Fruit fly (Drosophila melanogaster) whole organism, embryonic: ENCODE results near the gene Prosbeta6.

Experiments used
- B-H2 ChIP-seq: fragments of 200-800 bp; sonication (Bioruptor generic); optimal IDR thresholded peaks from 2 replicates; lab custom pipeline; 2018; ENCODE audit warnings: missing biosample characterization, mild to moderate bottlenecking, missing genetic modification characterization
- CG10267 ChIP-seq: fragments of 200-800 bp; sonication (Bioruptor generic); optimal IDR thresholded peaks from 2 replicates; lab custom pipeline; 2018; ENCODE audit warnings: missing biosample characterization, mild to moderate bottlenecking, missing genetic modification characterization, moderate library complexity
- CG10274 ChIP-seq: fragments of 200-800 bp; sonication (Bioruptor generic); optimal IDR thresholded peaks from 3 replicates; lab custom pipeline; 2017; ENCODE audit warnings: missing biosample characterization, mild to moderate bottlenecking, missing genetic modification characterization
- CG10366 ChIP-seq: fragments of 200-800 bp; sonication (Bioruptor generic); IDR thresholded peaks from 2 replicates; pipeline ENCODE4 v1.3.6; 2022; ENCODE audit warnings: missing biosample characterization, missing genetic modification characterization
- CG10979 ChIP-seq: fragments of 200-800 bp; sonication (Bioruptor generic); optimal IDR thresholded peaks from 2 replicates; lab custom pipeline; 2018; ENCODE audit warnings: missing biosample characterization, mild to moderate bottlenecking, missing genetic modification characterization, moderate library complexity
- CG11085 ChIP-seq: fragments of 200-800 bp; sonication (Bioruptor generic); IDR thresholded peaks from 2 replicates; pipeline ENCODE4 v1.3.6; 2022; ENCODE audit warnings: missing biosample characterization, missing genetic modification characterization
- CG12219 ChIP-seq: fragments of 200-800 bp; sonication (Bioruptor generic); optimal IDR thresholded peaks from 3 replicates; lab custom pipeline; 2018; ENCODE audit warnings: missing biosample characterization, mild to moderate bottlenecking, missing genetic modification characterization
- CG12659 ChIP-seq: fragments of 200-800 bp; sonication (Bioruptor generic); optimal IDR thresholded peaks from 3 replicates; lab custom pipeline; 2017; ENCODE audit warnings: mild to moderate bottlenecking, missing biosample characterization, missing genetic modification reagents, missing genetic modification characterization
- CG13424 ChIP-seq: fragments of 200-800 bp; sonication (Bioruptor generic); optimal IDR thresholded peaks from 2 replicates; lab custom pipeline; 2019; ENCODE audit warnings: missing biosample characterization, mild to moderate bottlenecking, missing genetic modification characterization, moderate library complexity
- CG16815 ChIP-seq: fragments of 200-800 bp; sonication (Bioruptor generic); optimal IDR thresholded peaks from 3 replicates; lab custom pipeline; 2017; ENCODE audit warnings: missing biosample characterization, mild to moderate bottlenecking, missing genetic modification characterization
- CG18764 ChIP-seq: fragments of 200-800 bp; sonication (Bioruptor generic); optimal IDR thresholded peaks from 3 replicates; lab custom pipeline; 2016; ENCODE audit warnings: missing biosample characterization, missing genetic modification characterization
- CG32767 ChIP-seq: fragments of 200-800 bp; sonication (Bioruptor generic); IDR thresholded peaks from 2 replicates; pipeline ENCODE4 v1.3.6; 2022; ENCODE audit warnings: missing biosample characterization, missing genetic modification characterization
- CG33213 ChIP-seq: fragments of 200-800 bp; sonication (Bioruptor generic); optimal IDR thresholded peaks from 3 replicates; lab custom pipeline; 2016; ENCODE audit warnings: missing biosample characterization, missing genetic modification characterization
- CG4707 ChIP-seq: fragments of 200-800 bp; sonication (Bioruptor generic); optimal IDR thresholded peaks from 2 replicates; lab custom pipeline; 2018; ENCODE audit warnings: missing biosample characterization, mild to moderate bottlenecking, missing genetic modification characterization, moderate library complexity
- CG6272 ChIP-seq: fragments of 200-800 bp; sonication (Bioruptor generic); IDR thresholded peaks from 2 replicates; pipeline ENCODE4 v1.3.6; 2022; ENCODE audit warnings: missing biosample characterization, missing genetic modification characterization
- CG8765 ChIP-seq: fragments of 200-800 bp; sonication (Bioruptor generic); IDR thresholded peaks from 2 replicates; pipeline ENCODE4 v1.3.6; 2022; ENCODE audit warnings: missing biosample characterization, missing genetic modification characterization
- CG9727 ChIP-seq: fragments of 200-800 bp; sonication (Bioruptor generic); optimal IDR thresholded peaks from 3 replicates; lab custom pipeline; 2017; ENCODE audit warnings: missing biosample characterization, mild to moderate bottlenecking, missing genetic modification characterization
- Camta ChIP-seq: fragments of 200-800 bp; sonication (Bioruptor generic); optimal IDR thresholded peaks from 2 replicates; lab custom pipeline; 2016; ENCODE audit warnings: missing biosample characterization, missing genetic modification characterization
- Eip74EF ChIP-seq, 2 experiments: fragments of 200-800 bp in 1 of 2; fragments of >200 bp in 1 of 2; sonication (Bioruptor generic) in 1 of 2; optimal IDR thresholded peaks; 2 replicates each; lab custom pipeline; 2017 to 2019; ENCODE audit warnings: missing biosample characterization in 2 of 2, missing genetic modification characterization in 2 of 2, mild to moderate bottlenecking in 1 of 2, moderate library complexity in 1 of 2
- Fer3 ChIP-seq: fragments of 200-800 bp; sonication (Bioruptor generic); optimal IDR thresholded peaks from 2 replicates; lab custom pipeline; 2018; ENCODE audit warnings: missing biosample characterization, mild to moderate bottlenecking, missing genetic modification characterization, moderate library complexity
- Gsc ChIP-seq: fragments of 200-800 bp; sonication (Bioruptor generic); IDR thresholded peaks from 2 replicates; pipeline ENCODE4 v1.3.6; 2022; ENCODE audit warnings: missing biosample characterization, missing genetic modification characterization
- Jarid2 ChIP-seq: fragments of 200-800 bp; sonication (Bioruptor generic); optimal IDR thresholded peaks from 3 replicates; lab custom pipeline; 2017; ENCODE audit warnings: mild to moderate bottlenecking, missing biosample characterization, missing genetic modification reagents, missing genetic modification characterization
- MTF-1 ChIP-seq: fragments of 200-800 bp; sonication (Bioruptor generic); optimal IDR thresholded peaks from 2 replicates; lab custom pipeline; 2018; ENCODE audit warnings: missing biosample characterization, mild to moderate bottlenecking, missing genetic modification characterization, borderline replicate concordance
- Mad ChIP-seq: fragments of 200-800 bp; sonication (Bioruptor generic); optimal IDR thresholded peaks from 2 replicates; lab custom pipeline; 2016; ENCODE audit warnings: missing biosample characterization, missing genetic modification characterization
- Sin3A ChIP-seq: fragments of >200 bp; optimal IDR thresholded peaks from 2 replicates; lab custom pipeline; 2018
- Trl ChIP-seq, 3 experiments: fragments of >200 bp in 2 of 3; fragments of 200-800 bp in 1 of 3; sonication (Bioruptor generic) in 1 of 3; optimal IDR thresholded peaks; 2 replicates in 1 of 3; 3 replicates in 2 of 3; lab custom pipeline; 2016 to 2017; ENCODE audit warnings: missing biosample characterization in 1 of 3, missing genetic modification characterization in 1 of 3
- Vsx1 ChIP-seq: fragments of 200-800 bp; sonication (Bioruptor generic); optimal IDR thresholded peaks from 2 replicates; lab custom pipeline; 2017; ENCODE audit warnings: missing biosample characterization, mild to moderate bottlenecking, missing genetic modification characterization, missing genetic modification reagents
- Xbp1 ChIP-seq: fragments of 200-800 bp; sonication (Bioruptor generic); optimal IDR thresholded peaks from 3 replicates; lab custom pipeline; 2016; ENCODE audit warnings: missing biosample characterization, mild to moderate bottlenecking, missing genetic modification characterization
- aop ChIP-seq: fragments of 200-800 bp; sonication (Bioruptor generic); IDR thresholded peaks from 2 replicates; pipeline ENCODE4 v1.3.6; 2022; ENCODE audit warnings: missing biosample characterization, missing genetic modification characterization
- ash1 ChIP-seq: fragments of 200-800 bp; sonication (Bioruptor generic); optimal IDR thresholded peaks from 2 replicates; lab custom pipeline; 2018; ENCODE audit warnings: missing biosample characterization, mild to moderate bottlenecking, missing genetic modification characterization
- az2 ChIP-seq: fragments of 200-800 bp; sonication (Bioruptor generic); optimal IDR thresholded peaks from 3 replicates; lab custom pipeline; 2016; ENCODE audit warnings: missing biosample characterization, missing genetic modification characterization
- dmrt11E ChIP-seq: fragments of 200-800 bp; sonication (Bioruptor generic); optimal IDR thresholded peaks from 3 replicates; lab custom pipeline; 2018; ENCODE audit warnings: missing biosample characterization, mild to moderate bottlenecking, missing genetic modification characterization, moderate library complexity
- dmrt99B ChIP-seq: fragments of 200-800 bp; sonication (Bioruptor generic); optimal IDR thresholded peaks from 2 replicates; lab custom pipeline; 2018; ENCODE audit warnings: missing biosample characterization, mild to moderate bottlenecking, missing genetic modification characterization, moderate library complexity
- exex ChIP-seq: fragments of 200-800 bp; sonication (Bioruptor generic); optimal IDR thresholded peaks from 4 replicates; lab custom pipeline; 2018; ENCODE audit warnings: missing biosample characterization, mild to moderate bottlenecking, missing genetic modification characterization, moderate library complexity
- gem ChIP-seq: fragments of 200-800 bp; sonication (Bioruptor generic); optimal IDR thresholded peaks from 2 replicates; lab custom pipeline; 2019; ENCODE audit warnings: missing biosample characterization, mild to moderate bottlenecking, missing genetic modification characterization, moderate library complexity
- jing ChIP-seq: fragments of 200-800 bp; sonication (Bioruptor generic); optimal IDR thresholded peaks from 2 replicates; lab custom pipeline; 2018; ENCODE audit warnings: missing biosample characterization, mild to moderate bottlenecking, missing genetic modification characterization
- kah ChIP-seq: fragments of 200-800 bp; sonication (Bioruptor generic); optimal IDR thresholded peaks from 2 replicates; lab custom pipeline; 2018; ENCODE audit warnings: missing biosample characterization, mild to moderate bottlenecking, missing genetic modification characterization
- mirr ChIP-seq: fragments of 200-800 bp; sonication (Bioruptor generic); optimal IDR thresholded peaks from 3 replicates; lab custom pipeline; 2018; ENCODE audit warnings: missing biosample characterization, mild to moderate bottlenecking, missing genetic modification characterization
- otp ChIP-seq: fragments of 200-800 bp; sonication (Bioruptor generic); IDR thresholded peaks from 3 replicates; pipeline ENCODE4, ENCODE4 v1.3.6; 2022; ENCODE audit warnings: missing biosample characterization, missing genetic modification characterization
- pb ChIP-seq: fragments of 200-800 bp; sonication (Bioruptor generic); optimal IDR thresholded peaks from 3 replicates; lab custom pipeline; 2016; ENCODE audit warnings: missing biosample characterization, missing genetic modification characterization
- sd ChIP-seq: fragments of 200-800 bp; sonication (Bioruptor generic); optimal IDR thresholded peaks from 3 replicates; lab custom pipeline; 2018; ENCODE audit warnings: missing biosample characterization, mild to moderate bottlenecking, missing genetic modification characterization, moderate library complexity
- seq ChIP-seq: fragments of 200-800 bp; sonication (Bioruptor generic); IDR thresholded peaks from 2 replicates; pipeline ENCODE4 v1.3.6; 2022; ENCODE audit warnings: missing biosample characterization, missing genetic modification characterization
- sna ChIP-seq: fragments of 200-800 bp; sonication (Bioruptor generic); IDR thresholded peaks from 2 replicates; pipeline ENCODE4 v1.3.6; 2022; ENCODE audit warnings: missing biosample characterization, missing genetic modification characterization; ENCODE audit not compliant: partially characterized antibody
- sug ChIP-seq: fragments of 200-800 bp; optimal IDR thresholded peaks from 2 replicates; lab custom pipeline; 2019; ENCODE audit warnings: missing biosample characterization, mild to moderate bottlenecking, missing genetic modification characterization, moderate library complexity
- tgo ChIP-seq: fragments of 200-800 bp; sonication (Bioruptor generic); IDR thresholded peaks from 3 replicates; pipeline ENCODE4 v1.3.6; 2022; ENCODE audit warnings: missing biosample characterization, missing genetic modification characterization
- tna ChIP-seq: fragments of 200-800 bp; sonication (Bioruptor generic); IDR thresholded peaks from 2 replicates; pipeline ENCODE4 v1.3.6; 2022; ENCODE audit warnings: missing biosample characterization, missing genetic modification characterization; ENCODE audit not compliant: partially characterized antibody
- trem ChIP-seq: fragments of 200-800 bp; optimal IDR thresholded peaks from 3 replicates; lab custom pipeline; 2019; ENCODE audit warnings: missing biosample characterization, mild to moderate bottlenecking, missing genetic modification characterization, moderate library complexity
- tup ChIP-seq: fragments of 200-800 bp; sonication (Bioruptor generic); optimal IDR thresholded peaks from 2 replicates; lab custom pipeline; 2016; ENCODE audit warnings: missing biosample characterization, mild to moderate bottlenecking, missing genetic modification characterization, moderate library complexity
- zf30C ChIP-seq: fragments of 200-800 bp; sonication (Bioruptor generic); optimal IDR thresholded peaks from 3 replicates; lab custom pipeline; 2018; ENCODE audit warnings: missing biosample characterization, mild to moderate bottlenecking, missing genetic modification characterization
- zfh2 ChIP-seq: fragments of 200-800 bp; sonication (Bioruptor generic); optimal IDR thresholded peaks from 2 replicates; lab custom pipeline; 2016; ENCODE audit warnings: missing biosample characterization, missing genetic modification characterization

Gene Prosbeta6

dm6 chr3L:16609120-16609519 lies 1.1 kb downstream of the Prosbeta6 start, which contains the start of gene CG4098 (continued):
- TF ChIP-seq CG10366 (GFP tag; lab: Robert Waterston, UW), result peak; percentile 76
- TF ChIP-seq Sin3A (lab: Kevin White, UChicago), result peak; percentile 17
- TF ChIP-seq CG6272 (GFP tag; lab: Robert Waterston, UW), result peak; percentile 31; the same call in 1 of the 2 replicates
- TF ChIP-seq Trl (optimal IDR thresholded peaks at IDR 0.05; lab: Kevin White, UChicago), result no peak
- peak; percentile 72 for TF ChIP-seq Trl (GFP tag; optimal IDR thresholded peaks at IDR 0.05; lab: Kevin White, UChicago)
- peak; percentile 28 for TF ChIP-seq CG33213 (GFP tag; lab: Kevin White, UChicago)
- TF ChIP-seq zf30C (GFP tag; lab: Kevin White, UChicago), result no peak
- no peak for TF ChIP-seq CG10274 (GFP tag; lab: Kevin White, UChicago)
- TF ChIP-seq pb (GFP tag; lab: Kevin White, UChicago), result no peak
- TF ChIP-seq sna, result no peak
- TF ChIP-seq CG12219 (GFP tag; lab: Kevin White, UChicago), result peak; percentile 38
- TF ChIP-seq Jarid2 (GFP tag; lab: Kevin White, UChicago), result no peak
- TF ChIP-seq seq (GFP tag; lab: Robert Waterston, UW), result no peak; the same call in 1 of the 2 replicates
- peak; percentile 34 for TF ChIP-seq CG10979 (tag; lab: Kevin White, UChicago)
- no peak for TF ChIP-seq CG8765
- TF ChIP-seq Mad (GFP tag; lab: Kevin White, UChicago), result no peak
- TF ChIP-seq mirr (GFP tag; lab: Kevin White, UChicago), result peak; percentile 55
- TF ChIP-seq sd (tag; lab: Kevin White, UChicago), result peak; percentile 37
- TF ChIP-seq aop (GFP tag; lab: Robert Waterston, UW), result no peak
- peak; percentile 48 for TF ChIP-seq Camta (GFP tag; lab: Kevin White, UChicago)
- no peak for TF ChIP-seq CG16815 (GFP tag; lab: Kevin White, UChicago)
- TF ChIP-seq tgo (GFP tag; lab: Robert Waterston, UW), result peak; percentile 69
- TF ChIP-seq CG4707 (GFP tag; lab: Kevin White, UChicago), result no peak
- no peak for TF ChIP-seq tna
- peak; percentile 62; the same call in 1 of the 2 replicates for TF ChIP-seq CG11085 (GFP tag; lab: Robert Waterston, UW)
- TF ChIP-seq MTF-1 (GFP tag; lab: Kevin White, UChicago), result peak; percentile 24
- no peak for TF ChIP-seq tup (GFP tag; lab: Kevin White, UChicago)
- TF ChIP-seq B-H2 (GFP tag; lab: Kevin White, UChicago), result peak; percentile 40
- peak; percentile 25 for TF ChIP-seq ash1 (GFP tag; lab: Kevin White, UChicago)
- TF ChIP-seq otp (GFP tag; lab: Robert Waterston, UW), result peak; percentile 49; the same call in 1 of the 3 replicates
- TF ChIP-seq Eip74EF (GFP tag; optimal IDR thresholded peaks at IDR 0.05; lab: Kevin White, UChicago), result no peak
- TF ChIP-seq jing (GFP tag; lab: Kevin White, UChicago), result no peak
- TF ChIP-seq, all 482 proteins: peak for 264

dm6 chr3L:16602736-16603144 lies 7.5 kb downstream of the Prosbeta6 start, which contains the start of gene Arts:
Arts (plus strand) TSS chr3L:16602851.
- no peak for TF ChIP-seq CG32767 (GFP tag; lab: Robert Waterston, UW)
- TF ChIP-seq CG18764 (GFP tag; lab: Kevin White, UChicago), result peak; percentile 44
- TF ChIP-seq trem, result peak; percentile 53
- peak; percentile 65 for TF ChIP-seq sug (tag; lab: Kevin White, UChicago)
- no peak for TF ChIP-seq Gsc (GFP tag; lab: Robert Waterston, UW)
- peak; percentile 26 for TF ChIP-seq Fer3 (tag; lab: Kevin White, UChicago)
- peak; percentile 45 for TF ChIP-seq gem
- TF ChIP-seq CG9727 (GFP tag; lab: Kevin White, UChicago), result peak; percentile 49
- TF ChIP-seq exex (tag; lab: Kevin White, UChicago), result peak; percentile 32
- peak; percentile 28 for TF ChIP-seq CG10267 (tag; lab: Kevin White, UChicago)
- TF ChIP-seq CG10979 (tag; lab: Kevin White, UChicago), result peak; percentile 39
- peak; percentile 91 for TF ChIP-seq Vsx1
- TF ChIP-seq CG13424 (tag; lab: Kevin White, UChicago), result peak; percentile 54
- no peak for TF ChIP-seq zfh2 (GFP tag; lab: Kevin White, UChicago)
- TF ChIP-seq Xbp1 (GFP tag; lab: Kevin White, UChicago), result peak; percentile 33
- peak; percentile 73 for TF ChIP-seq CG12659
- peak; percentile 49 for TF ChIP-seq dmrt11E
- peak; percentile 2 for TF ChIP-seq dmrt99B (tag; lab: Kevin White, UChicago)
- no peak for TF ChIP-seq kah (GFP tag; lab: Kevin White, UChicago)
- TF ChIP-seq az2, result peak; percentile 2
